Worm (Caenorhabditis elegans): ENCODE data around the gene adal-1.
A peak's percentile ranks its signal among the peaks of the same experiment; 100 is the strongest.

The adal-1 gene

ce11 chrII:6888661-6889579 is 4.5 kb downstream of the adal-1 start:
- TF ChIP-seq sma-9 (GFP tag; optimal IDR thresholded peaks at IDR 0.05) = no peak
- TF ChIP-seq sma-9 (tag; optimal IDR thresholded peaks at IDR 0.05) = no peak
- peak; percentile 3 for TF ChIP-seq ceh-16 (tag; optimal IDR thresholded peaks at IDR 0.05)
- TF ChIP-seq alr-1 (tag; optimal IDR thresholded peaks at IDR 0.05) = no peak
- no peak for TF ChIP-seq nhr-21 (tag; optimal IDR thresholded peaks at IDR 0.05)
- peak; percentile 81 for TF ChIP-seq ama-1 (optimal IDR thresholded peaks at IDR 0.05)
- no peak for TF ChIP-seq ceh-82 (tag; optimal IDR thresholded peaks at IDR 0.05)

DNA sequence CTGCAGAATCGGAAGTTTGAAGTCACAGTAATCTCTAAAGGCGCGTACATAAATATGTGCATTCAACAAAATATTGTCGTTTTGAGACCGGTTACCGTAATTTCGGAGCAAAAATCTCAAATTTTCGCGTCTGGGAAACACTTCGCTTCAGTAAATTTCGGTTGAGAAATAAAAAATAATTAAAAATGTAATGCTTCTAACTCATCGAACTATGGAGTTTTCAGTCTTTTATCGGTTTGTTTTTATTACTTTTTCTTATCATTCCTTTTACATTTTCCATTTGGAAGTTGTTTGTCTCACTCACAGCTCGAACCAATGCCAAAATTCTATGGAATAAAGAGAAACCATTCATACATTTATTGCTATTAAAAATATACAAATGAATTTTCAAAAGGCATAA is 5.2 kb downstream of the adal-1 start:
- TF ChIP-seq sma-9 (GFP tag; optimal IDR thresholded peaks at IDR 0.05) (peak; percentile 49), sma-9 (tag; optimal IDR thresholded peaks at IDR 0.05) (no peak), nhr-21 (tag; optimal IDR thresholded peaks at IDR 0.05) (no peak), nhr-6 (tag; optimal IDR thresholded peaks at IDR 0.05) (peak; percentile 46), nhr-23 (tag; optimal IDR thresholded peaks at IDR 0.05) (no peak), C34F6.9 (tag; optimal IDR thresholded peaks at IDR 0.05) (peak; percentile 16), elt-3 (tag; optimal IDR thresholded peaks at IDR 0.05) (no peak), sma-3 (GFP tag; optimal IDR thresholded peaks at IDR 0.05) (peak; percentile 36), blmp-1 (tag; optimal IDR thresholded peaks at IDR 0.05; ENCODE audit: insufficient read depth) (no peak), unc-55 (GFP tag; optimal IDR thresholded peaks at IDR 0.05) (peak; percentile 18), ceh-82 (tag; optimal IDR thresholded peaks at IDR 0.05) (no peak), crh-2 (tag; optimal IDR thresholded peaks at IDR 0.05) (peak; percentile 79), Y55F3AM.14 (GFP tag; optimal IDR thresholded peaks at IDR 0.05) (peak; percentile 42), ztf-1 (GFP tag; conservative IDR thresholded peaks at IDR 0.05) (no peak), nhr-129 (tag; optimal IDR thresholded peaks at IDR 0.05) (peak; percentile 36), nhr-25 (tag; optimal IDR thresholded peaks at IDR 0.05) (peak; percentile 25), nhr-10 (tag; optimal IDR thresholded peaks at IDR 0.05) (no peak), ama-1 (optimal IDR thresholded peaks at IDR 0.05) (peak; percentile 63), F13H6.1 (tag; optimal IDR thresholded peaks at IDR 0.05) (peak; percentile 35), lsy-2 (tag; optimal IDR thresholded peaks at IDR 0.05) (peak in 1 of 2 experiments; percentile 74), snpc-4 (tag; optimal IDR thresholded peaks at IDR 0.05) (no peak), ztf-4 (tag; optimal IDR thresholded peaks at IDR 0.05) (peak; percentile 89), ZK546.5 (tag; optimal IDR thresholded peaks at IDR 0.05) (no peak), mab-5 (tag; optimal IDR thresholded peaks at IDR 0.05) (peak; percentile 3), sem-4 (tag; optimal IDR thresholded peaks at IDR 0.05) (peak; percentile 32), nhr-11 (tag; optimal IDR thresholded peaks at IDR 0.05) (no peak), gmeb-1 (tag; optimal IDR thresholded peaks at IDR 0.05) (peak; percentile 62), lin-13 (GFP tag; optimal IDR thresholded peaks at IDR 0.05) (peak; percentile 68)

ce11 chrII:6887319-6888005 is 6.0 kb downstream of the adal-1 start, which contains the start of gene pmp-2:
Gene pmp-2, minus strand, starts transcription at chrII:6887805.
- peak; percentile 33 for TF ChIP-seq fos-1 (tag; optimal IDR thresholded peaks at IDR 0.05)
- TF ChIP-seq lin-39 (tag; optimal IDR thresholded peaks at IDR 0.05) = no peak
- peak; percentile 5 for TF ChIP-seq nhr-129 (tag; optimal IDR thresholded peaks at IDR 0.05)

- TF ChIP-seq lin-13 (GFP tag; optimal IDR thresholded peaks at IDR 0.05) = no peak
- TF ChIP-seq sma-9 (GFP tag; optimal IDR thresholded peaks at IDR 0.05) = no peak
- no peak for TF ChIP-seq sma-9 (tag; optimal IDR thresholded peaks at IDR 0.05)
- no peak for TF ChIP-seq ceh-82 (tag; optimal IDR thresholded peaks at IDR 0.05)
- no peak for TF ChIP-seq unc-39 (tag; optimal IDR thresholded peaks at IDR 0.05)
- TF ChIP-seq fos-1 (tag; optimal IDR thresholded peaks at IDR 0.05) = peak; percentile 24
- no peak for TF ChIP-seq nhr-6 (tag; optimal IDR thresholded peaks at IDR 0.05)
- TF ChIP-seq ztf-4 (tag; optimal IDR thresholded peaks at IDR 0.05) = no peak
These were observed 8.9 kb downstream of the adal-1 start for ce11 chrII:6884568-6884967.

Measured in whole organism, L2 larva.